Fruit fly (Drosophila melanogaster) whole organism, embryonic: ENCODE results near the gene APP-BP1.

Experiments used
- ATbp ChIP-seq: fragments of 200-800 bp; sonication (Bioruptor generic); optimal IDR thresholded peaks from 2 replicates; lab custom pipeline; 2017; ENCODE audit warnings: missing biosample characterization, mild to moderate bottlenecking, missing genetic modification characterization, missing genetic modification reagents
- Ada2b ChIP-seq: fragments of 200-800 bp; sonication (Bioruptor generic); IDR thresholded peaks from 2 replicates; pipeline ENCODE4 v1.3.6; 2022; ENCODE audit warnings: missing biosample characterization, missing genetic modification characterization
- CG10543 ChIP-seq: fragments of 200-800 bp; sonication (Bioruptor generic); optimal IDR thresholded peaks from 3 replicates; lab custom pipeline; 2017; ENCODE audit warnings: missing biosample characterization, mild to moderate bottlenecking, missing genetic modification characterization, moderate library complexity
- CG12299 ChIP-seq: fragments of 200-800 bp; sonication (Bioruptor generic); optimal IDR thresholded peaks from 2 replicates; lab custom pipeline; 2018; ENCODE audit warnings: missing biosample characterization, mild to moderate bottlenecking, missing genetic modification characterization
- CG12744 ChIP-seq: fragments of 200-800 bp; sonication (Bioruptor generic); optimal IDR thresholded peaks from 2 replicates; lab custom pipeline; 2016; ENCODE audit warnings: missing biosample characterization, missing genetic modification characterization
- CG12942 ChIP-seq: fragments of 200-800 bp; sonication (Bioruptor generic); optimal IDR thresholded peaks from 3 replicates; lab custom pipeline; 2016; ENCODE audit warnings: missing biosample characterization, missing genetic modification characterization
- CG14860 ChIP-seq: fragments of 200-800 bp; sonication (Bioruptor generic); IDR thresholded peaks from 3 replicates; pipeline ENCODE4 v1.3.6; 2022; ENCODE audit warnings: missing biosample characterization, missing genetic modification characterization; ENCODE audit not compliant: partially characterized antibody
- CG15696 ChIP-seq: fragments of 200-800 bp; sonication (Bioruptor generic); optimal IDR thresholded peaks from 2 replicates; lab custom pipeline; 2019; ENCODE audit warnings: missing biosample characterization, mild to moderate bottlenecking, missing genetic modification characterization, moderate library complexity
- CG1647 ChIP-seq: fragments of 200-800 bp; sonication (Bioruptor generic); optimal IDR thresholded peaks from 3 replicates; lab custom pipeline; 2016; ENCODE audit warnings: missing biosample characterization, missing genetic modification characterization
- CG17186 ChIP-seq: fragments of 200-800 bp; sonication (Bioruptor generic); optimal IDR thresholded peaks from 3 replicates; lab custom pipeline; 2017; ENCODE audit warnings: missing biosample characterization, missing genetic modification reagents, missing genetic modification characterization
- CG17328 ChIP-seq: fragments of 200-800 bp; sonication (Bioruptor generic); IDR thresholded peaks from 2 replicates; pipeline ENCODE4 v1.3.6; 2022; ENCODE audit warnings: missing biosample characterization, missing genetic modification characterization
- CG17359 ChIP-seq: fragments of 200-800 bp; sonication (Bioruptor generic); optimal IDR thresholded peaks from 3 replicates; lab custom pipeline; 2018; ENCODE audit warnings: missing biosample characterization, mild to moderate bottlenecking, missing genetic modification characterization, moderate library complexity
- CG18011 ChIP-seq: fragments of 200-800 bp; sonication (Bioruptor generic); optimal IDR thresholded peaks from 2 replicates; lab custom pipeline; 2017; ENCODE audit warnings: missing biosample characterization, missing genetic modification characterization, mild to moderate bottlenecking, moderate library complexity, missing genotype
- CG18619 ChIP-seq: fragments of 200-800 bp; sonication (Bioruptor generic); optimal IDR thresholded peaks from 3 replicates; lab custom pipeline; 2017; ENCODE audit warnings: missing biosample characterization, mild to moderate bottlenecking, missing genetic modification characterization
- CG2202 ChIP-seq: fragments of 200-800 bp; sonication (Bioruptor generic); optimal IDR thresholded peaks from 2 replicates; lab custom pipeline; 2018; ENCODE audit warnings: missing biosample characterization, mild to moderate bottlenecking, missing genetic modification characterization
- CG30431 ChIP-seq: fragments of 200-800 bp; sonication (Bioruptor generic); optimal IDR thresholded peaks from 2 replicates; lab custom pipeline; 2017; ENCODE audit warnings: missing biosample characterization, missing genetic modification characterization
- CG4404 ChIP-seq: fragments of 200-800 bp; sonication (Bioruptor generic); IDR thresholded peaks from 2 replicates; pipeline ENCODE4 v1.3.6; 2022; ENCODE audit warnings: missing biosample characterization, missing genetic modification characterization
- CG7745 ChIP-seq: fragments of 200-800 bp; sonication (Bioruptor generic); optimal IDR thresholded peaks from 2 replicates; lab custom pipeline; 2018; ENCODE audit warnings: missing biosample characterization, mild to moderate bottlenecking, missing genetic modification characterization, moderate library complexity
- CG7987 ChIP-seq: fragments of 200-800 bp; sonication (Bioruptor generic); optimal IDR thresholded peaks from 2 replicates; lab custom pipeline; 2018; ENCODE audit warnings: missing biosample characterization, mild to moderate bottlenecking, missing genetic modification characterization, moderate library complexity
- CG8388 ChIP-seq: fragments of 200-800 bp; sonication (Bioruptor generic); optimal IDR thresholded peaks from 2 replicates; lab custom pipeline; 2019; ENCODE audit warnings: missing biosample characterization, mild to moderate bottlenecking, missing genetic modification characterization, moderate library complexity
- D19B ChIP-seq: fragments of 200-800 bp; sonication (Bioruptor generic); optimal IDR thresholded peaks from 2 replicates; lab custom pipeline; 2017; ENCODE audit warnings: missing biosample characterization, mild to moderate bottlenecking, missing genetic modification characterization
- Dip3 ChIP-seq: fragments of 200-800 bp; sonication (Bioruptor generic); optimal IDR thresholded peaks from 3 replicates; lab custom pipeline; 2016; ENCODE audit warnings: missing biosample characterization, missing genetic modification characterization
- HLH4C ChIP-seq: fragments of 200-800 bp; sonication (Bioruptor generic); IDR thresholded peaks from 3 replicates; pipeline ENCODE4 v1.3.6; 2022; ENCODE audit warnings: missing biosample characterization, missing genetic modification characterization; ENCODE audit not compliant: partially characterized antibody
- Nf-YB ChIP-seq: fragments of 200-800 bp; sonication (Bioruptor generic); optimal IDR thresholded peaks from 3 replicates; lab custom pipeline; 2019; ENCODE audit warnings: missing biosample characterization, mild to moderate bottlenecking, missing genetic modification characterization, moderate library complexity
- NfI ChIP-seq: fragments of 200-800 bp; sonication (Bioruptor generic); optimal IDR thresholded peaks from 3 replicates; lab custom pipeline; 2018; ENCODE audit warnings: missing biosample characterization, mild to moderate bottlenecking, missing genetic modification characterization, moderate library complexity
- Opbp ChIP-seq: fragments of 200-800 bp; sonication (Bioruptor generic); IDR thresholded peaks from 3 replicates; pipeline ENCODE4 v1.3.6; 2022; ENCODE audit warnings: missing biosample characterization, missing genetic modification characterization; ENCODE audit not compliant: partially characterized antibody
- Ravus ChIP-seq: fragments of 200-800 bp; sonication (Bioruptor generic); IDR thresholded peaks from 2 replicates; pipeline ENCODE4 v1.3.6; 2022; ENCODE audit warnings: missing biosample characterization, missing genetic modification characterization
- Sin3A ChIP-seq: fragments of >200 bp; optimal IDR thresholded peaks from 2 replicates; lab custom pipeline; 2018
- Six4 ChIP-seq: fragments of 200-800 bp; sonication (Bioruptor generic); optimal IDR thresholded peaks from 2 replicates; lab custom pipeline; 2016; ENCODE audit warnings: missing biosample characterization, missing genetic modification characterization
- Trl ChIP-seq, 3 experiments: fragments of >200 bp in 2 of 3; fragments of 200-800 bp in 1 of 3; sonication (Bioruptor generic) in 1 of 3; optimal IDR thresholded peaks; 2 replicates in 1 of 3; 3 replicates in 2 of 3; lab custom pipeline; 2016 to 2017; ENCODE audit warnings: missing biosample characterization in 1 of 3, missing genetic modification characterization in 1 of 3
- Xbp1 ChIP-seq: fragments of 200-800 bp; sonication (Bioruptor generic); optimal IDR thresholded peaks from 3 replicates; lab custom pipeline; 2016; ENCODE audit warnings: missing biosample characterization, mild to moderate bottlenecking, missing genetic modification characterization
- ap ChIP-seq: fragments of 200-800 bp; sonication (Bioruptor generic); IDR thresholded peaks from 2 replicates; pipeline ENCODE4 v1.3.6; 2022; ENCODE audit warnings: missing biosample characterization, missing genetic modification characterization
- bigmax ChIP-seq: fragments of 200-800 bp; sonication (Bioruptor generic); optimal IDR thresholded peaks from 2 replicates; lab custom pipeline; 2018; ENCODE audit warnings: missing biosample characterization, mild to moderate bottlenecking, missing genetic modification characterization
- chm ChIP-seq: fragments of 200-800 bp; sonication (Bioruptor generic); IDR thresholded peaks from 2 replicates; pipeline ENCODE4 v1.3.6; 2022; ENCODE audit warnings: missing biosample characterization, missing genetic modification characterization
- croc ChIP-seq: fragments of 200-800 bp; sonication (Bioruptor generic); conservative IDR thresholded peaks from 3 replicates; pipeline ENCODE4 v1.3.6; 2022; ENCODE audit warnings: missing biosample characterization, missing genetic modification characterization
- crp ChIP-seq, 2 experiments: fragments of 200-800 bp; sonication (Bioruptor generic); optimal IDR thresholded peaks; 2 replicates in 1 of 2; 3 replicates in 1 of 2; lab custom pipeline; 2017; ENCODE audit warnings: missing biosample characterization in 2 of 2, missing genetic modification characterization in 2 of 2, mild to moderate bottlenecking in 1 of 2, moderate library complexity in 1 of 2
- dysf ChIP-seq: fragments of 200-800 bp; sonication (Bioruptor generic); IDR thresholded peaks from 3 replicates; pipeline ENCODE4 v1.3.6; 2022; ENCODE audit warnings: missing biosample characterization, missing genetic modification characterization
- gsb-n ChIP-seq: fragments of 200-800 bp; sonication (Bioruptor generic); optimal IDR thresholded peaks from 3 replicates; lab custom pipeline; 2018; ENCODE audit warnings: missing biosample characterization, mild to moderate bottlenecking, missing genetic modification characterization
- h ChIP-seq: fragments of >200 bp; optimal IDR thresholded peaks from 2 replicates; lab custom pipeline; 2017
- hbn ChIP-seq: fragments of 200-800 bp; sonication (Bioruptor generic); IDR thresholded peaks from 2 replicates; pipeline ENCODE4 v1.3.6; 2022; ENCODE audit warnings: missing biosample characterization, missing genetic modification characterization; ENCODE audit not compliant: partially characterized antibody
- her ChIP-seq: fragments of 200-800 bp; sonication (Bioruptor generic); optimal IDR thresholded peaks from 2 replicates; lab custom pipeline; 2016; ENCODE audit warnings: missing biosample characterization, missing genetic modification characterization
- inv ChIP-seq: fragments of 200-800 bp; sonication (Bioruptor generic); IDR thresholded peaks from 2 replicates; pipeline ENCODE4 v1.3.6; 2022; ENCODE audit warnings: missing biosample characterization, missing genetic modification characterization; ENCODE audit not compliant: partially characterized antibody
- jing ChIP-seq: fragments of 200-800 bp; sonication (Bioruptor generic); optimal IDR thresholded peaks from 2 replicates; lab custom pipeline; 2018; ENCODE audit warnings: missing biosample characterization, mild to moderate bottlenecking, missing genetic modification characterization
- kah ChIP-seq: fragments of 200-800 bp; sonication (Bioruptor generic); optimal IDR thresholded peaks from 2 replicates; lab custom pipeline; 2018; ENCODE audit warnings: missing biosample characterization, mild to moderate bottlenecking, missing genetic modification characterization
- lab ChIP-seq: fragments of 200-800 bp; sonication (Bioruptor generic); optimal IDR thresholded peaks from 3 replicates; lab custom pipeline; 2017; ENCODE audit warnings: missing biosample characterization, missing genetic modification characterization, mild to moderate bottlenecking, moderate library complexity, missing genetic modification reagents
- pzg ChIP-seq: fragments of 200-800 bp; sonication (Bioruptor generic); optimal IDR thresholded peaks from 3 replicates; lab custom pipeline; 2018; ENCODE audit warnings: missing biosample characterization, mild to moderate bottlenecking, missing genetic modification characterization, moderate library complexity
- salm ChIP-seq: fragments of 200-800 bp; sonication (Bioruptor generic); optimal IDR thresholded peaks from 2 replicates; lab custom pipeline; 2018; ENCODE audit warnings: missing biosample characterization, mild to moderate bottlenecking, missing genetic modification characterization
- toy ChIP-seq: fragments of 200-800 bp; sonication (Bioruptor generic); IDR thresholded peaks from 2 replicates; pipeline ENCODE4 v1.3.6; 2022; ENCODE audit warnings: missing biosample characterization, missing genetic modification characterization
- tup ChIP-seq: fragments of 200-800 bp; sonication (Bioruptor generic); optimal IDR thresholded peaks from 2 replicates; lab custom pipeline; 2016; ENCODE audit warnings: missing biosample characterization, mild to moderate bottlenecking, missing genetic modification characterization, moderate library complexity

The APP-BP1 gene

DNA sequence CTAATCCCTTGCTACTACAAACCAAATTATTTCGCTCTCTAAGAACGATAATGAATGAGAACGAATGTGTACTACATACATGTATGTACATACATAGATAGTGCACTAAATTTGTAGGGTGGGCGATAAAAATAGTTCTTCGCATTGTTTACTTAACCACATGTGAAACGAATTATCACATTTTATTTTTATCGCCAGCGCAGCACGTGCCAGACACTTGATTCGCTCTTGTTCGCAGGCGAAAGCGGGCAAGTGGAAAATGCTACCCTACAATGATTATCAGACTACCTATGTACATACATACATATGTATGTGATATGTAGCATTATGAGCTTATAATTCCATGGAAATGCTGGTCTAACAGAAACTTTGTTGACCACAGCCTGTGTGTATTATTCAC, 12.4 kb upstream of the APP-BP1 start (continued):
- TF ChIP-seq CG12299 (tag; lab: Kevin White, UChicago) (no peak), Dip3 (GFP tag; lab: Kevin White, UChicago) (no peak), CG30431 (GFP tag; lab: Kevin White, UChicago) (no peak), salm (tag; lab: Kevin White, UChicago) (no peak), gsb-n (tag; lab: Kevin White, UChicago) (peak; percentile 20), CG7987 (GFP tag; lab: Kevin White, UChicago) (peak; percentile 35), CG15696 (tag; lab: Kevin White, UChicago) (no peak), Ada2b (GFP tag; lab: Robert Waterston, UW) (no peak), Six4 (GFP tag; lab: Kevin White, UChicago) (no peak), HLH4C (GFP tag; lab: Robert Waterston, UW) (no peak), Xbp1 (GFP tag; lab: Kevin White, UChicago) (no peak), Nf-YB (GFP tag; lab: Kevin White, UChicago) (no peak), Trl (optimal IDR thresholded peaks at IDR 0.05; lab: Kevin White, UChicago) (no peak), Trl (GFP tag; optimal IDR thresholded peaks at IDR 0.05; lab: Kevin White, UChicago) (no peak), CG10543 (GFP tag; lab: Kevin White, UChicago) (no peak), bigmax (GFP tag; lab: Kevin White, UChicago) (peak; percentile 63), croc (no peak), Opbp (no peak), D19B (GFP tag; lab: Kevin White, UChicago) (peak; percentile 74), her (GFP tag; lab: Kevin White, UChicago) (no peak), ATbp (peak; percentile 12), pzg (GFP tag; lab: Kevin White, UChicago) (no peak), CG4404 (GFP tag; lab: Robert Waterston, UW) (no peak), CG12942 (no peak), kah (GFP tag; lab: Kevin White, UChicago) (peak; percentile 84), toy (GFP tag; lab: Robert Waterston, UW) (no peak), lab (GFP tag; lab: Kevin White, UChicago) (peak; percentile 28), dysf (GFP tag; lab: Robert Waterston, UW) (no peak), CG7745 (peak; percentile 37), chm (GFP tag; lab: Robert Waterston, UW) (no peak), CG18011 (GFP tag; lab: Kevin White, UChicago) (no peak)
- TF ChIP-seq, all 482 proteins: peak for 44

DNA sequence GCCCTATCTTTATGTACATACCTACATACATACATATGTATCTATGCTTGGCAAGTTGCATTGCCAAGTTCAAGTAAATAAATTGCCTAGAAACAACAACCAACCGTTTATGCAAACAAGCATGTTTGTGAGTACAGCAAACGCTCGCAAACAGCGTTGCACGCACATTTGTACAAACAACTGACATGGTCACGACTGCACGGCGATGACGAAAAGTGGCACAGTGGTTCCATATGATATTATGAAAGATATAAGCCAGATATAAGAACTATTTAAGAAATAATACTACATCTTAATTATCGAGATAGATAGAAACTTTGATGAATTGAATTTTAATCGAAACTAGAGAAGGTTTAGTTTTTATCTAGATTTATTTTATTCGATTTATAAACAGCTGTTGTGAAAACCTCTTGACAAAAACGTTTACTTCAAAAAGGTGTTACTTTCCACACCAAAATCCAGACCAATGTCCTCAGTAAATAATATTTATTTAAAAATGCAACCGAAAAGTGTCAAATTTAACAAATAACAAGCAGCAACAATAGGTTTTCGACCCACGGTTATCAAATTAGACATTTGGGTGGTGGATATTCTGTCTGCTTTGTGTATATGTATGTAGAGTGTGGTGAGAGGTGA, 8.3 kb upstream of the APP-BP1 start:
- TF ChIP-seq CG2202 (tag; lab: Kevin White, UChicago), result peak; percentile 86
- no peak for TF ChIP-seq Sin3A (lab: Kevin White, UChicago)
- peak; percentile 77 for TF ChIP-seq CG18011 (GFP tag; lab: Kevin White, UChicago)
- TF ChIP-seq CG1647 (GFP tag; lab: Kevin White, UChicago), result peak; percentile 73
- TF ChIP-seq NfI (GFP tag; lab: Kevin White, UChicago), result peak; percentile 89
- TF ChIP-seq CG17328, result peak; percentile 70
- TF ChIP-seq CG14860 (GFP tag; lab: Robert Waterston, UW), result peak; percentile 47; the same call in 1 of the 3 replicates
- TF ChIP-seq ap (GFP tag; lab: Robert Waterston, UW), result peak; percentile 36
- peak; percentile 75 for TF ChIP-seq CG17359 (tag; lab: Kevin White, UChicago)
- TF ChIP-seq hbn (GFP tag; lab: Robert Waterston, UW), result no peak
- no peak; the same call in 1 of the 2 replicates for TF ChIP-seq inv
- TF ChIP-seq Ravus, result no peak; the same call in none of the 2 replicates
- peak; percentile 52 for TF ChIP-seq CG17186 (GFP tag; lab: Kevin White, UChicago)
- peak; percentile 90 for TF ChIP-seq CG8388 (GFP tag; lab: Kevin White, UChicago)
- TF ChIP-seq CG12744, result peak; percentile 64
- TF ChIP-seq CG18619 (GFP tag; lab: Kevin White, UChicago), result peak; percentile 93
- peak; percentile 87; the same call in 1 of the 3 replicates for TF ChIP-seq dysf (GFP tag; lab: Robert Waterston, UW)
- TF ChIP-seq crp (GFP tag; optimal IDR thresholded peaks at IDR 0.05; lab: Kevin White, UChicago), result peak; percentile 27 to 62
- TF ChIP-seq tup (GFP tag; lab: Kevin White, UChicago), result peak; percentile 76
- no peak for TF ChIP-seq h
- peak; percentile 79 for TF ChIP-seq jing (GFP tag; lab: Kevin White, UChicago)
